Fruit fly (Drosophila melanogaster): ENCODE data around the gene heca.
A peak's percentile ranks its signal among the peaks of the same experiment; 100 is the strongest.

Gene heca

DNA sequence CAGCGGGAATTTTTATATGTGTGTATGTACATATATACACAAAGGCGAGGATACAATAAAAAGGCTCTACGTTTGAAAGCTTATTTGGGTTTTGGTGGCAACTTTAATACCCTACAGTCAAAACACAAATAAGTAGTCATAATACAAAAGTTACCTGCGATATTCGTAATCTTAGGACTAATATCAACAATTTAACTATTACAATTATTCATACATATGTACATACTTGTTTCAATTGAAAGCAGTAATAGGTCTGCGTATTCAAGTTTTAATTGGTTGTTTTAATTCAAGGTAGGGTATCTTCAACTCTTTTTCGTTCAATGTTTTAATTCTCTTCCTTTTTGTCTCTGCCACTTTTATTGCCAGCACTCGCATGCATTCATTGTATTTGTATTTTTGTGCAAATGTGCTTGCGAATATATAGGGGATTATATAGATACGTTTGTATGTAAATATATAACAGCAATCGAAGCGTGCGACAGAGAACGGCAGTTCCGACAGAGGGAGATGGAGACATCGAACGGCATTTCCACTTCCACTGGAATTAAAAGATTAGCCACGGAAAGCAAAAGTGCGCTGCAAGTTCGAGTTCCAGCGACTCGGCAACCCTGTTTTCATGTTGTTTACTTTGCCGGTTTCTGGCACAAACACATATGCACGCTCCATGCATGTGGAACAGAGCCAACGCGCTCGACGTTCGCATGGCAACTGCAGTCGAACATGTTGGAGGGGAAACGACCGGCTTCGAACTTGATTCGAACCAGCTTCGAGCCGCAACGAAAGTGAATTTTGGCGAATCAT is 1.1 kb upstream of the heca start (continued):
- TF ChIP-seq sisA (GFP tag; IDR thresholded peaks at IDR 0.05) (no peak), H15 (GFP tag; IDR thresholded peaks at IDR 0.05) (0 out of 3 replicates have a peak, but pooled peaks have one; percentile 7), B-H2 (GFP tag; optimal IDR thresholded peaks at IDR 0.05) (no peak), Lim3 (GFP tag; IDR thresholded peaks at IDR 0.05) (no peak), pnt (GFP tag; optimal IDR thresholded peaks at IDR 0.05) (no peak), Hr51 (GFP tag; optimal IDR thresholded peaks at IDR 0.05) (peak; percentile 21 to 34), vfl (GFP tag; optimal IDR thresholded peaks at IDR 0.05) (no peak), tup (GFP tag; optimal IDR thresholded peaks at IDR 0.05) (peak; percentile 36), chif (GFP tag; optimal IDR thresholded peaks at IDR 0.05) (peak; percentile 16 to 70), CG3838 (GFP tag; optimal IDR thresholded peaks at IDR 0.05) (no peak), fu2 (GFP tag; optimal IDR thresholded peaks at IDR 0.05) (no peak), lab (GFP tag; optimal IDR thresholded peaks at IDR 0.05) (peak; percentile 63), CG12744 (GFP tag; optimal IDR thresholded peaks at IDR 0.05) (no peak), vvl (GFP tag; IDR thresholded peaks at IDR 0.05) (peak; percentile 71), Atf-2 (GFP tag; optimal IDR thresholded peaks at IDR 0.05) (peak; percentile 7), CG15696 (tag; optimal IDR thresholded peaks at IDR 0.05) (peak; percentile 42), Hr3 (GFP tag; optimal IDR thresholded peaks at IDR 0.05) (no peak), Rx (GFP tag; IDR thresholded peaks at IDR 0.05) (peak; percentile 29; the same call in 1 of the 2 replicates), CG7556 (GFP tag; optimal IDR thresholded peaks at IDR 0.05) (no peak), CG7987 (GFP tag; optimal IDR thresholded peaks at IDR 0.05) (peak; percentile 55), ttk (GFP tag; IDR thresholded peaks at IDR 0.05) (no peak), BEAF-32 (GFP tag; optimal IDR thresholded peaks at IDR 0.05) (no peak), tx (GFP tag; optimal IDR thresholded peaks at IDR 0.05) (no peak), abd-A (tag; optimal IDR thresholded peaks at IDR 0.05) (no peak), CG17359 (tag; optimal IDR thresholded peaks at IDR 0.05) (peak; percentile 48), slou (GFP tag; optimal IDR thresholded peaks at IDR 0.05) (no peak), seq (GFP tag; IDR thresholded peaks at IDR 0.05) (peak; percentile 54; the same call in 1 of the 2 replicates), CG14710 (tag; optimal IDR thresholded peaks at IDR 0.05) (peak; percentile 43), Max (GFP tag; optimal IDR thresholded peaks at IDR 0.05) (no peak), Doc2 (GFP tag; IDR thresholded peaks at IDR 0.05) (no peak), CG10274 (GFP tag; optimal IDR thresholded peaks at IDR 0.05) (peak; percentile 38), Xrp1 (GFP tag; IDR thresholded peaks at IDR 0.05) (peak; percentile 60), Aef1 (GFP tag; IDR thresholded peaks at IDR 0.05) (peak; percentile 20; the same call in 1 of the 3 replicates), Meics (GFP tag; optimal IDR thresholded peaks at IDR 0.05) (peak; percentile 43), CG10366 (GFP tag; IDR thresholded peaks at IDR 0.05) (peak; percentile 58), CG10979 (tag; optimal IDR thresholded peaks at IDR 0.05) (peak; percentile 33), lola (GFP tag; optimal IDR thresholded peaks at IDR 0.05) (peak in 1 of 3 experiments; percentile 24), CG1233 (GFP tag; optimal IDR thresholded peaks at IDR 0.05) (peak; percentile 40), disco-r (GFP tag; optimal IDR thresholded peaks at IDR 0.05) (peak; percentile 12), CG6791 (GFP tag; IDR thresholded peaks at IDR 0.05; ENCODE audit: partially characterized antibody) (peak; percentile 20; the same call in 1 of the 3 replicates), CG6272 (GFP tag; IDR thresholded peaks at IDR 0.05) (no peak), Oaz (GFP tag; IDR thresholded peaks at IDR 0.05) (no peak), Taf1 (GFP tag; IDR thresholded peaks at IDR 0.05) (no peak), MESR4 (GFP tag; optimal IDR thresholded peaks at IDR 0.05) (no peak), crc (GFP tag; optimal IDR thresholded peaks at IDR 0.05) (peak; percentile 23), onecut (GFP tag; IDR thresholded peaks at IDR 0.05) (peak; percentile 67), CG8478 (optimal IDR thresholded peaks at IDR 0.05) (no peak), Sox100B (GFP tag; optimal IDR thresholded peaks at IDR 0.05) (peak; percentile 12), CG13894 (tag; optimal IDR thresholded peaks at IDR 0.05) (no peak)
